Worm (Caenorhabditis elegans) whole organism, L2 larva: ENCODE results near the gene ckb-2.

Source experiments
- fos-1 ChIP-seq: fragments of 150-350 bp; optimal IDR thresholded peaks from 2 replicates; lab custom pipeline; 2014; ENCODE audit warnings: missing biosample characterization, missing genetic modification characterization
- mdl-1 ChIP-seq, 2 experiments: fragments of 150-350 bp in 1 of 2; sonication (generic microtip) in 1 of 2; optimal IDR thresholded peaks; 2 replicates each; lab custom pipeline; 2017; ENCODE audit warnings: missing biosample characterization in 2 of 2, missing genetic modification characterization in 2 of 2
- nhr-10 ChIP-seq: sonication (generic microtip); optimal IDR thresholded peaks from 2 replicates; lab custom pipeline; 2017; ENCODE audit warnings: missing biosample characterization, missing genetic modification characterization
- snpc-4 ChIP-seq: fragments of 150-350 bp; optimal IDR thresholded peaks from 2 replicates; lab custom pipeline; 2014; ENCODE audit warnings: missing biosample characterization, missing genetic modification characterization
- unc-62 ChIP-seq: fragments of 150-350 bp; optimal IDR thresholded peaks from 2 replicates; lab custom pipeline; 2014; ENCODE audit warnings: missing biosample characterization, missing genetic modification reagents, missing genetic modification characterization

- TF ChIP-seq snpc-4 (tag; lab: Kevin White, UChicago): no peak
- no peak for TF ChIP-seq fos-1 (tag; lab: Kevin White, UChicago)
- no peak for TF ChIP-seq nhr-10 (tag; lab: Kevin White, UChicago)
- no peak for TF ChIP-seq mdl-1 (tag; optimal IDR thresholded peaks at IDR 0.05; lab: Kevin White, UChicago)
- TF ChIP-seq unc-62 (GFP tag; lab: Kevin White, UChicago): no peak
Observed at ce11 chrIII:4349799-4350198, 17.9 kb upstream of the ckb-2 start, which contains the start of gene B0285.6.
